Worm (Caenorhabditis elegans) whole organism, L4/young adult: Measurements from ENCODE around the gene F44F4.9.
"Not testable (repeated sequence)": the region's sequence is repeated elsewhere in the genome, so short reads cannot be mapped to it uniquely, and the experiment has no call there.

Source experiments
- W03F9.2 ChIP-seq: fragments of 150-350 bp; optimal IDR thresholded peaks from 2 replicates; lab custom pipeline; 2014; ENCODE audit warnings: missing biosample characterization, missing genetic modification characterization
- him-1 ChIP-seq: sonication (generic microtip); optimal IDR thresholded peaks from 2 replicates; lab custom pipeline; 2016; ENCODE audit warnings: missing genotype, missing genetic modification reagents, missing genetic modification characterization, missing compliant biosample characterization

DNA sequence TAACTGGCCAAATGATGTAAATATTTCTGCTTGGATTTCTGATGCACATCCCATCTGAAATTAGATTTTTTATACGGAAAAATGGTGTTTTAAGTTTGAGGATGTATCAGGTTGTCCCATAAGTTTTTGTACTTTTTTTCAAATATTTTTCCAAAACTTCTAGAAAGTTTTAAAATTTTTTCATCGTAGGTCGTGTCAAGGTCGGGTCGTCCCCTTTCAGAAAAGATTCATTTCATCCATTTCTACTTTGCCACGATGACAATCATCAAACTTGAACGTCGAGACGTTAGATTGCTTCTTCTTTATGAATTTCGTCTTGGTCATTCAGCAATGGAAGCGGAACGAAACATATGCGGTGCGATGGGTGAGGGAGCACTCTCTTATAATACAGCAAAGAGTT lies 11.3 kb downstream of the F44F4.9 start, which contains the start of gene sra-12:
- not testable (repeated sequence) for TF ChIP-seq him-1, W03F9.2 (tag; lab: Kevin White, UChicago)
